Fruit fly (Drosophila melanogaster) whole organism, embryonic: ENCODE measurements around the gene CG45011.
A peak's percentile ranks its signal among the peaks of the same experiment; 100 is the strongest.

Source experiments
- ATbp ChIP-seq: fragments of 200-800 bp; sonication (Bioruptor generic); optimal IDR thresholded peaks from 2 replicates; lab custom pipeline; 2017; ENCODE audit warnings: missing biosample characterization, mild to moderate bottlenecking, missing genetic modification characterization, missing genetic modification reagents
- Adf1 ChIP-seq: fragments of 200-800 bp; sonication (Bioruptor generic); IDR thresholded peaks from 2 replicates; pipeline ENCODE4 v1.3.6; 2022; ENCODE audit warnings: missing biosample characterization, missing genetic modification characterization
- Atf6 ChIP-seq: fragments of 200-800 bp; sonication (Bioruptor generic); IDR thresholded peaks from 2 replicates; pipeline ENCODE4 v1.3.6; 2022; ENCODE audit warnings: missing biosample characterization, missing genetic modification characterization
- BtbVII ChIP-seq: fragments of 200-800 bp; sonication (Bioruptor generic); optimal IDR thresholded peaks from 3 replicates; lab custom pipeline; 2017; ENCODE audit warnings: missing biosample characterization, mild to moderate bottlenecking, missing genetic modification characterization
- CG10366 ChIP-seq: fragments of 200-800 bp; sonication (Bioruptor generic); IDR thresholded peaks from 2 replicates; pipeline ENCODE4 v1.3.6; 2022; ENCODE audit warnings: missing biosample characterization, missing genetic modification characterization
- CG12219 ChIP-seq: fragments of 200-800 bp; sonication (Bioruptor generic); optimal IDR thresholded peaks from 3 replicates; lab custom pipeline; 2018; ENCODE audit warnings: missing biosample characterization, mild to moderate bottlenecking, missing genetic modification characterization
- CG12299 ChIP-seq: fragments of 200-800 bp; sonication (Bioruptor generic); optimal IDR thresholded peaks from 2 replicates; lab custom pipeline; 2018; ENCODE audit warnings: missing biosample characterization, mild to moderate bottlenecking, missing genetic modification characterization
- CG13894 ChIP-seq: fragments of 200-800 bp; sonication (Bioruptor generic); optimal IDR thresholded peaks from 3 replicates; lab custom pipeline; 2018; ENCODE audit warnings: missing biosample characterization, mild to moderate bottlenecking, missing genetic modification characterization, moderate library complexity
- CG14441 ChIP-seq: fragments of 200-800 bp; sonication (Bioruptor generic); IDR thresholded peaks from 2 replicates; pipeline ENCODE4 v1.3.6; 2022; ENCODE audit warnings: missing biosample characterization, missing genetic modification characterization
- CG15479 ChIP-seq: fragments of 200-800 bp; sonication (Bioruptor generic); optimal IDR thresholded peaks from 3 replicates; lab custom pipeline; 2019; ENCODE audit warnings: missing biosample characterization, mild to moderate bottlenecking, missing genetic modification characterization, moderate library complexity
- CG15514 ChIP-seq: fragments of 200-800 bp; sonication (Bioruptor generic); optimal IDR thresholded peaks from 3 replicates; lab custom pipeline; 2017; ENCODE audit warnings: missing biosample characterization, missing genetic modification characterization, mild to moderate bottlenecking, moderate library complexity, missing genetic modification reagents
- CG16815 ChIP-seq: fragments of 200-800 bp; sonication (Bioruptor generic); optimal IDR thresholded peaks from 3 replicates; lab custom pipeline; 2017; ENCODE audit warnings: missing biosample characterization, mild to moderate bottlenecking, missing genetic modification characterization
- CG18476 ChIP-seq: fragments of 200-800 bp; sonication (Bioruptor generic); optimal IDR thresholded peaks from 2 replicates; lab custom pipeline; 2016; ENCODE audit warnings: missing biosample characterization, mild to moderate bottlenecking, missing genetic modification characterization
- CG18599 ChIP-seq: fragments of 200-800 bp; sonication (Bioruptor generic); optimal IDR thresholded peaks from 3 replicates; lab custom pipeline; 2017; ENCODE audit warnings: missing biosample characterization, missing genetic modification characterization, mild to moderate bottlenecking, moderate library complexity, missing genetic modification reagents
- CG2120 ChIP-seq: fragments of 200-800 bp; sonication (Bioruptor generic); optimal IDR thresholded peaks from 3 replicates; lab custom pipeline; 2016; ENCODE audit warnings: missing biosample characterization, missing genetic modification characterization
- CG2129 ChIP-seq: fragments of 200-800 bp; sonication (Bioruptor generic); IDR thresholded peaks from 2 replicates; pipeline ENCODE4 v1.3.6; 2022; ENCODE audit warnings: missing biosample characterization, missing genetic modification characterization; ENCODE audit not compliant: partially characterized antibody
- CG31388 ChIP-seq: fragments of 200-800 bp; sonication (Bioruptor generic); optimal IDR thresholded peaks from 2 replicates; lab custom pipeline; 2016; ENCODE audit warnings: missing biosample characterization, missing genetic modification characterization
- CG3995 ChIP-seq: fragments of 200-800 bp; sonication (Bioruptor generic); optimal IDR thresholded peaks from 3 replicates; lab custom pipeline; 2016; ENCODE audit warnings: missing biosample characterization, missing genetic modification characterization
- CG7839 ChIP-seq: fragments of 200-800 bp; sonication (Bioruptor generic); optimal IDR thresholded peaks from 3 replicates; lab custom pipeline; 2018; ENCODE audit warnings: missing biosample characterization, mild to moderate bottlenecking, missing genetic modification characterization, moderate library complexity
- CG9727 ChIP-seq: fragments of 200-800 bp; sonication (Bioruptor generic); optimal IDR thresholded peaks from 3 replicates; lab custom pipeline; 2017; ENCODE audit warnings: missing biosample characterization, mild to moderate bottlenecking, missing genetic modification characterization
- CG9797 ChIP-seq: fragments of 200-800 bp; sonication (Bioruptor generic); optimal IDR thresholded peaks from 3 replicates; lab custom pipeline; 2018; ENCODE audit warnings: missing biosample characterization, mild to moderate bottlenecking, missing genetic modification characterization
- CTCF ChIP-seq: fragments of 200-800 bp; sonication (Bioruptor generic); optimal IDR thresholded peaks from 2 replicates; lab custom pipeline; 2017; ENCODE audit warnings: missing biosample characterization, mild to moderate bottlenecking, missing genetic modification characterization, moderate library complexity
- Camta ChIP-seq: fragments of 200-800 bp; sonication (Bioruptor generic); optimal IDR thresholded peaks from 2 replicates; lab custom pipeline; 2016; ENCODE audit warnings: missing biosample characterization, missing genetic modification characterization
- Dfd ChIP-seq, 2 experiments: fragments of >200 bp; optimal IDR thresholded peaks; 2 replicates each; lab custom pipeline; 2017; ENCODE audit warnings: missing biosample characterization in 2 of 2, missing genetic modification characterization in 2 of 2
- Dll ChIP-seq: fragments of 200-800 bp; sonication (Bioruptor generic); IDR thresholded peaks from 4 replicates; pipeline ENCODE4 v1.3.6; 2022; ENCODE audit warnings: missing biosample characterization, missing genetic modification characterization; ENCODE audit not compliant: partially characterized antibody
- Fer1 ChIP-seq: fragments of 200-800 bp; sonication (Bioruptor generic); optimal IDR thresholded peaks from 2 replicates; lab custom pipeline; 2017; ENCODE audit warnings: missing biosample characterization, mild to moderate bottlenecking, missing genetic modification characterization
- HHEX ChIP-seq: fragments of 200-800 bp; sonication (Bioruptor generic); optimal IDR thresholded peaks from 3 replicates; lab custom pipeline; 2017; ENCODE audit warnings: missing biosample characterization, mild to moderate bottlenecking, missing genetic modification characterization, missing genetic modification reagents
- Meics ChIP-seq: fragments of 200-800 bp; sonication (Bioruptor generic); optimal IDR thresholded peaks from 2 replicates; lab custom pipeline; 2017; ENCODE audit warnings: missing biosample characterization, mild to moderate bottlenecking, missing genetic modification characterization
- Nf-YC ChIP-seq: fragments of 200-800 bp; optimal IDR thresholded peaks from 3 replicates; lab custom pipeline; 2019; ENCODE audit warnings: missing biosample characterization, mild to moderate bottlenecking, missing genetic modification characterization, moderate library complexity
- NfI ChIP-seq: fragments of 200-800 bp; sonication (Bioruptor generic); optimal IDR thresholded peaks from 3 replicates; lab custom pipeline; 2018; ENCODE audit warnings: missing biosample characterization, mild to moderate bottlenecking, missing genetic modification characterization, moderate library complexity
- Oaz ChIP-seq: fragments of 200-800 bp; sonication (Bioruptor generic); IDR thresholded peaks from 2 replicates; pipeline ENCODE4 v1.3.6; 2022; ENCODE audit warnings: missing biosample characterization, missing genetic modification characterization
- Sox102F ChIP-seq: fragments of 200-800 bp; sonication (Bioruptor generic); optimal IDR thresholded peaks from 2 replicates; lab custom pipeline; 2018; ENCODE audit warnings: missing biosample characterization, mild to moderate bottlenecking, missing genetic modification characterization, moderate library complexity
- Sry-β ChIP-seq: fragments of 200-800 bp; sonication (Bioruptor generic); optimal IDR thresholded peaks from 2 replicates; lab custom pipeline; 2018; ENCODE audit warnings: missing biosample characterization, mild to moderate bottlenecking, missing genetic modification characterization, moderate library complexity
- ac ChIP-seq: fragments of 200-800 bp; sonication (Bioruptor generic); optimal IDR thresholded peaks from 3 replicates; lab custom pipeline; 2017; ENCODE audit warnings: missing biosample characterization, mild to moderate bottlenecking, missing genetic modification characterization
- amos ChIP-seq: fragments of 200-800 bp; sonication (Bioruptor generic); IDR thresholded peaks from 2 replicates; pipeline ENCODE4 v1.3.6; 2022; ENCODE audit warnings: missing biosample characterization, missing genetic modification characterization; ENCODE audit not compliant: partially characterized antibody
- ara ChIP-seq: fragments of 200-800 bp; sonication (Bioruptor generic); IDR thresholded peaks from 2 replicates; pipeline ENCODE4 v1.3.6; 2022; ENCODE audit warnings: missing biosample characterization, missing genetic modification characterization
- ash1 ChIP-seq: fragments of 200-800 bp; sonication (Bioruptor generic); optimal IDR thresholded peaks from 2 replicates; lab custom pipeline; 2018; ENCODE audit warnings: missing biosample characterization, mild to moderate bottlenecking, missing genetic modification characterization
- croc ChIP-seq: fragments of 200-800 bp; sonication (Bioruptor generic); conservative IDR thresholded peaks from 3 replicates; pipeline ENCODE4 v1.3.6; 2022; ENCODE audit warnings: missing biosample characterization, missing genetic modification characterization
- dati ChIP-seq: fragments of 200-800 bp; sonication (Bioruptor generic); IDR thresholded peaks from 2 replicates; pipeline ENCODE4 v1.3.6; 2022; ENCODE audit warnings: missing biosample characterization, missing genetic modification characterization
- gcm2 ChIP-seq: fragments of 200-800 bp; sonication (Bioruptor generic); optimal IDR thresholded peaks from 2 replicates; lab custom pipeline; 2016; ENCODE audit warnings: missing biosample characterization, missing genetic modification characterization
- gem ChIP-seq: fragments of 200-800 bp; sonication (Bioruptor generic); optimal IDR thresholded peaks from 2 replicates; lab custom pipeline; 2019; ENCODE audit warnings: missing biosample characterization, mild to moderate bottlenecking, missing genetic modification characterization, moderate library complexity
- hkb ChIP-seq, 2 experiments: fragments of 200-800 bp in 1 of 2; fragments of >200 bp in 1 of 2; sonication (Bioruptor generic) in 1 of 2; IDR thresholded peaks in 1 of 2; optimal IDR thresholded peaks in 1 of 2; 2 replicates each; pipeline versions ENCODE4 v1.3.6 to Lab custom; 2017 to 2022; ENCODE audit warnings: missing biosample characterization in 1 of 2, missing genetic modification characterization in 1 of 2
- lbe ChIP-seq: fragments of 200-800 bp; sonication (Bioruptor generic); optimal IDR thresholded peaks from 2 replicates; lab custom pipeline; 2016; ENCODE audit warnings: missing biosample characterization, mild to moderate bottlenecking, missing genetic modification characterization
- mld ChIP-seq: fragments of 200-800 bp; sonication (Bioruptor generic); IDR thresholded peaks from 3 replicates; pipeline ENCODE4 v1.3.6; 2022; ENCODE audit warnings: missing biosample characterization, missing genetic modification characterization; ENCODE audit not compliant: partially characterized antibody
- peb ChIP-seq: fragments of 200-800 bp; sonication (Bioruptor generic); IDR thresholded peaks from 2 replicates; pipeline ENCODE4 v1.3.6; 2022; ENCODE audit warnings: missing biosample characterization, missing genetic modification characterization
- pzg ChIP-seq: fragments of 200-800 bp; sonication (Bioruptor generic); optimal IDR thresholded peaks from 3 replicates; lab custom pipeline; 2018; ENCODE audit warnings: missing biosample characterization, mild to moderate bottlenecking, missing genetic modification characterization, moderate library complexity
- row ChIP-seq: fragments of 200-800 bp; sonication (Bioruptor generic); IDR thresholded peaks from 3 replicates; pipeline ENCODE4 v1.3.6; 2022; ENCODE audit warnings: missing biosample characterization, missing genetic modification characterization
- sens ChIP-seq: fragments of 200-800 bp; sonication (Bioruptor generic); peaks from one replicate; lab custom pipeline; 2016; ENCODE audit warnings: missing biosample characterization, missing genetic modification characterization
- so ChIP-seq: fragments of 200-800 bp; sonication (Bioruptor generic); IDR thresholded peaks from 3 replicates; pipeline ENCODE4 v1.3.6; 2022; ENCODE audit warnings: missing biosample characterization, missing genetic modification characterization
- tup ChIP-seq: fragments of 200-800 bp; sonication (Bioruptor generic); optimal IDR thresholded peaks from 2 replicates; lab custom pipeline; 2016; ENCODE audit warnings: missing biosample characterization, mild to moderate bottlenecking, missing genetic modification characterization, moderate library complexity

The CG45011 gene

DNA sequence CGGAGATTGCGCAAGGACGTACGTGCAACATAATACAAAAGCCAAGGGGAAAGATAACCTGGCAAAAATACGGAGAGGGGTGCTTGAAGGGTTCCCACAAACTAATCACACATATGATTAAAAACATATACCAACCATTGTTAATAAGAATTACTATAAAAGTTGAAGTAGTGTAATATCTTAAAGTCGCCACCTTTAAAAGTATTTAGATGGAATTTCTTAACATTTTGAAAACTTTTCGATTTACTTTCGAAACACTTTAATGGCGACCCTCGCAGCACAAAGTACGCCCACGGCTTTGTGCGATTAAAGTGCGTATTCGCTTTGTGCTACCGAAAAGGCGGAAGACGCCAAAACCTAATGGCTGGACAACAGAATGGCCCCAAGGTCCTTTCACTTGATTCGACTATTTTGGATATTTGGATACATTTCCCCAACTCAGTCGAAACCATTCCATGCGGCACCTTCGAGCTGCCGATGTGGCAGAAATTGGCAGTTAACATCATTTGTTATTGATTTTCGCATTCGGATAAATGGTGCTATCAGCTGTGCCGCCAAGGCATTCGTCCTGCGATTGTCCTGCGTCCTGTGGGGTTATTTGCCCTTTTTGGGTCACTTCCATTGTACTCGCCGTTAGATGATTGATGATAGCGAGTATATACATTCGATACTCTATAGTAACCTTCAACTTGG is 10.3 kb upstream of the CG45011 start:
- TF ChIP-seq CG18476 (GFP tag; lab: Kevin White, UChicago): peak; percentile 59
- TF ChIP-seq mld (GFP tag; lab: Robert Waterston, UW): no peak
- TF ChIP-seq Nf-YC: no peak
- no peak for TF ChIP-seq ara (GFP tag; lab: Robert Waterston, UW)
- no peak for TF ChIP-seq CTCF (GFP tag; lab: Kevin White, UChicago)
- TF ChIP-seq so (GFP tag; lab: Robert Waterston, UW): no peak
- peak; percentile 1 for TF ChIP-seq CG15514
- TF ChIP-seq Sry-β (GFP tag; lab: Kevin White, UChicago): no peak
- no peak for TF ChIP-seq CG10366 (GFP tag; lab: Robert Waterston, UW)
- no peak for TF ChIP-seq CG12219
- no peak for TF ChIP-seq CG15479
- TF ChIP-seq ac (GFP tag; lab: Kevin White, UChicago): no peak
- TF ChIP-seq CG18599: peak; percentile 35
- TF ChIP-seq ash1 (GFP tag; lab: Kevin White, UChicago): no peak
- no peak for TF ChIP-seq CG3995 (GFP tag; lab: Kevin White, UChicago)
- no peak for TF ChIP-seq Atf6 (GFP tag; lab: Robert Waterston, UW)
- TF ChIP-seq Camta (GFP tag; lab: Kevin White, UChicago): no peak
- TF ChIP-seq croc (GFP tag; lab: Robert Waterston, UW): no peak
- TF ChIP-seq Oaz: no peak
- TF ChIP-seq Adf1 (GFP tag; lab: Robert Waterston, UW): 0 out of 2 replicates have a peak, but pooled peaks have one; percentile 11
- TF ChIP-seq gem (tag; lab: Kevin White, UChicago): peak; percentile 15
- no peak for TF ChIP-seq CG2129 (GFP tag; lab: Robert Waterston, UW)
- no peak for TF ChIP-seq ATbp (GFP tag; lab: Kevin White, UChicago)
- no peak for TF ChIP-seq CG14441 (GFP tag; lab: Robert Waterston, UW)
- no peak for TF ChIP-seq tup (GFP tag; lab: Kevin White, UChicago)
- TF ChIP-seq peb: no peak
- peak; percentile 4 for TF ChIP-seq Meics (GFP tag; lab: Kevin White, UChicago)
- TF ChIP-seq HHEX (GFP tag; lab: Kevin White, UChicago): no peak
- TF ChIP-seq Dll: no peak
- no peak for TF ChIP-seq CG12299
- no peak for TF ChIP-seq Sox102F (GFP tag; lab: Kevin White, UChicago)
- TF ChIP-seq NfI: no peak
- TF ChIP-seq hkb (optimal IDR thresholded peaks at IDR 0.05; lab: Kevin White, UChicago): peak; percentile 83
- TF ChIP-seq hkb (GFP tag; IDR thresholded peaks at IDR 0.05; lab: Robert Waterston, UW): no peak
- no peak for TF ChIP-seq BtbVII
- peak; percentile 55 for TF ChIP-seq CG13894
- peak; percentile 3 for TF ChIP-seq CG7839 (tag; lab: Kevin White, UChicago)
- TF ChIP-seq dati (GFP tag; lab: Robert Waterston, UW): no peak
- TF ChIP-seq row (GFP tag; lab: Robert Waterston, UW): peak; percentile 72
- no peak for TF ChIP-seq CG9797
- TF ChIP-seq CG16815: no peak
- TF ChIP-seq CG2120 (GFP tag; lab: Kevin White, UChicago): peak; percentile 52
- no peak for TF ChIP-seq sens (GFP tag; lab: Kevin White, UChicago)
- TF ChIP-seq Dfd (GFP tag; optimal IDR thresholded peaks at IDR 0.05; lab: Kevin White, UChicago): no peak
- no peak for TF ChIP-seq amos (GFP tag; lab: Robert Waterston, UW)
- no peak for TF ChIP-seq pzg (GFP tag; lab: Kevin White, UChicago)
- TF ChIP-seq gcm2 (GFP tag; lab: Kevin White, UChicago): no peak
- peak; percentile 28 for TF ChIP-seq Fer1
- TF ChIP-seq CG9727 (GFP tag; lab: Kevin White, UChicago): no peak
- no peak for TF ChIP-seq CG31388 (GFP tag; lab: Kevin White, UChicago)
- no peak for TF ChIP-seq lbe (GFP tag; lab: Kevin White, UChicago)
